Worm (Caenorhabditis elegans): ENCODE results near the gene K04G11.1.

K04G11.1 gene

ce11 chrX:14296559-14296958, 38.8 kb upstream of the K04G11.1 start, which contains the start of gene madd-3:
madd-3 (minus strand) TSS chrX:14296659.
- TF ChIP-seq nhr-90 (tag; optimal IDR thresholded peaks at IDR 0.05) (no peak), unc-130 (GFP tag; optimal IDR thresholded peaks at IDR 0.05) (no peak), T07F8.4 (tag; optimal IDR thresholded peaks at IDR 0.05) (no peak), egl-18 (GFP tag; IDR thresholded peaks at IDR 0.05) (no peak), tbx-9 (tag; optimal IDR thresholded peaks at IDR 0.05; ENCODE audit: borderline replicate concordance) (no peak), ekl-4 (GFP tag; IDR thresholded peaks at IDR 0.05) (no peak), lsy-27 (tag; optimal IDR thresholded peaks at IDR 0.05; ENCODE audit: borderline replicate concordance, insufficient read depth) (no peak), zfh-2 (GFP tag; conservative IDR thresholded peaks at IDR 0.05) (no peak), die-1 (tag; optimal IDR thresholded peaks at IDR 0.05) (no peak)

DNA sequence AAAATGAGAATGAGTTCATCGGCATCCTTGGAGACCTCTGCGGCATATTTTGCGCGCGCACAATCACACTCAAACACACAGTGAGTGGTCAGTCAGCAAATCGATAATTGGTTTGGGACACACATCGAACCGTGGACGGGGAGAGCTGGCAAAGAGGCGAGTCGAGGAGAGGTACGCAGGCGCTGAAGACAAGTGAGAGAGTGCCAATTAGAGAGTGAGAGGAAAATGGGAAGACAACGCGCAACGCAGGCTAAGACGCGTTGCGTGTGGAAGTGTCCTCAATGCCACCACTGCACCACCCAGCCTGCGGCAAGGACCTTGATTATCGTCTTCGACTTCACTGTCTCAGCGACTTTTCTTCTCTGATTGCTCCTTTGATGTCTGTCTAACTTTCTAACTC, 38.1 kb upstream of the K04G11.1 start:
- TF ChIP-seq attf-6 (GFP tag; IDR thresholded peaks at IDR 0.05) = no peak
- peak; percentile 28 for TF ChIP-seq chd-7 (tag; optimal IDR thresholded peaks at IDR 0.05)
- TF ChIP-seq snpc-1.1 (tag; optimal IDR thresholded peaks at IDR 0.05; ENCODE audit: insufficient read depth) = no peak
- peak; percentile 93 for TF ChIP-seq zfh-2 (GFP tag; conservative IDR thresholded peaks at IDR 0.05)
- no peak for TF ChIP-seq ceh-91 (GFP tag; IDR thresholded peaks at IDR 0.05)
- TF ChIP-seq ztf-22 (GFP tag; optimal IDR thresholded peaks at IDR 0.05) = peak; percentile 5
- peak; percentile 75 for TF ChIP-seq attf-5 (GFP tag; optimal IDR thresholded peaks at IDR 0.05)
- TF ChIP-seq madf-3 (GFP tag; IDR thresholded peaks at IDR 0.05) = no peak
- TF ChIP-seq let-607 (tag; optimal IDR thresholded peaks at IDR 0.05) = peak; percentile 9 to 24
- TF ChIP-seq nhr-80 (tag; optimal IDR thresholded peaks at IDR 0.05) = peak; percentile 56
- peak; percentile 75; the same call in 1 of the 2 replicates for TF ChIP-seq dox-1 (GFP tag; IDR thresholded peaks at IDR 0.05)
- TF ChIP-seq lin-54 (GFP tag; optimal IDR thresholded peaks at IDR 0.05) = no peak
- no peak for TF ChIP-seq mes-4 (tag; optimal IDR thresholded peaks at IDR 0.05)
- TF ChIP-seq ceh-79 (tag; optimal IDR thresholded peaks at IDR 0.05) = no peak
- TF ChIP-seq lin-40 (tag; optimal IDR thresholded peaks at IDR 0.05) = peak; percentile 74
- TF ChIP-seq gei-17 (GFP tag; optimal IDR thresholded peaks at IDR 0.05) = peak; percentile 31
- TF ChIP-seq mxl-1 (tag; optimal IDR thresholded peaks at IDR 0.05) = no peak
- no peak for TF ChIP-seq Y67H2A.10 (GFP tag; conservative IDR thresholded peaks at IDR 0.05)
- peak; percentile 36 for TF ChIP-seq madf-10 (tag; optimal IDR thresholded peaks at IDR 0.05)
- TF ChIP-seq ekl-4 (GFP tag; IDR thresholded peaks at IDR 0.05) = 0 out of 2 replicates have a peak, but pooled peaks have one; percentile 43
- TF ChIP-seq efl-1 (GFP tag; optimal IDR thresholded peaks at IDR 0.05) = peak; percentile 6
- TF ChIP-seq nhr-90 (tag; optimal IDR thresholded peaks at IDR 0.05) = no peak
- peak; percentile 88 for TF ChIP-seq hmg-1.2 (GFP tag; IDR thresholded peaks at IDR 0.05)
- TF ChIP-seq ceh-27 (GFP tag; optimal IDR thresholded peaks at IDR 0.05) = peak; percentile 77
- peak; percentile 20; the same call in 1 of the 2 replicates for TF ChIP-seq lir-1 (GFP tag; conservative IDR thresholded peaks at IDR 0.05)
- peak; percentile 26 for TF ChIP-seq unc-62 (GFP tag; optimal IDR thresholded peaks at IDR 0.05)
- no peak for TF ChIP-seq hrde-1 (tag; optimal IDR thresholded peaks at IDR 0.05; ENCODE audit: borderline replicate concordance)
- TF ChIP-seq cebp-2 (GFP tag; IDR thresholded peaks at IDR 0.05) = 0 out of 2 replicates have a peak, but pooled peaks have one; percentile 69
- TF ChIP-seq die-1 (tag; optimal IDR thresholded peaks at IDR 0.05) = peak; percentile 16
- TF ChIP-seq nfyb-1 (GFP tag; IDR thresholded peaks at IDR 0.05) = peak; percentile 82
- 0 out of 2 replicates have a peak, but pooled peaks have one; percentile 43 for TF ChIP-seq pbrm-1 (GFP tag; IDR thresholded peaks at IDR 0.05)
- no peak for TF ChIP-seq B0035.1 (tag; optimal IDR thresholded peaks at IDR 0.05)
- peak; percentile 62 for TF ChIP-seq K12H6.12 (tag; optimal IDR thresholded peaks at IDR 0.05)
- TF ChIP-seq lin-35 (GFP tag; optimal IDR thresholded peaks at IDR 0.05) = no peak
- no peak for TF ChIP-seq nhr-179 (tag; optimal IDR thresholded peaks at IDR 0.05)
- 0 out of 2 replicates have a peak, but pooled peaks have one; percentile 17 for TF ChIP-seq Y56A3A.18 (GFP tag; IDR thresholded peaks at IDR 0.05)
- TF ChIP-seq lsy-27 (tag; optimal IDR thresholded peaks at IDR 0.05; ENCODE audit: borderline replicate concordance, insufficient read depth) = no peak
- peak; percentile 45 for TF ChIP-seq somi-1 (GFP tag; optimal IDR thresholded peaks at IDR 0.05)
- TF ChIP-seq F33H1.4 (GFP tag; IDR thresholded peaks at IDR 0.05) = no peak
- peak; percentile 60 for TF ChIP-seq mcd-1 (GFP tag; IDR thresholded peaks at IDR 0.05)
- 0 out of 2 replicates have a peak, but pooled peaks have one; percentile 29 for TF ChIP-seq K11D2.4 (GFP tag; IDR thresholded peaks at IDR 0.05)
